Fruit fly (Drosophila melanogaster): ENCODE results near the gene CG33298.

DNA sequence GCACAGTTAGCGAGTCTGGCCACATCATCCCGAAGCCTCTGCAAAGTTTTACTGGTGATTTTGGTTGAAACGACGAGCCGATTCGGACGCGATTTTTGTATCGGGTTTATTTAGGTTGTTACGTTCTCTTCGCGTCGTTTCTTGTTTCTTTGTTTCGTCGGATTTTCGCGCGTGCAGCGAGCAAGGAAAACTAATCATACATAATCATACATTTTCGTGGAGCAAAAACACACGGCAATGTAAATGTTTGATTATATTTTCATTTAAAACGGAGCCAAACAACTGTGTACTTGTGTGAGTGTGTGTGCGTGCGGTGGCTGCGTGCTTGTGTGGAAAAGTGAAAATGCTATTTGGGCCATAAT lies at the start of gene CG33298:
- TF ChIP-seq fru (GFP tag; optimal IDR thresholded peaks at IDR 0.05) (no peak), sv (GFP tag; optimal IDR thresholded peaks at IDR 0.05) (no peak), psq (GFP tag; optimal IDR thresholded peaks at IDR 0.05) (no peak), Rel (GFP tag; optimal IDR thresholded peaks at IDR 0.05) (no peak), Rel (tag; optimal IDR thresholded peaks at IDR 0.05) (peak; percentile 89), usp (GFP tag; optimal IDR thresholded peaks at IDR 0.05) (no peak), h (GFP tag; optimal IDR thresholded peaks at IDR 0.05) (peak; percentile 36), sage (GFP tag; optimal IDR thresholded peaks at IDR 0.05) (no peak), Hnf4 (GFP tag; optimal IDR thresholded peaks at IDR 0.05) (peak; percentile 24), brk (GFP tag; optimal IDR thresholded peaks at IDR 0.05) (no peak), pan (optimal IDR thresholded peaks at IDR 0.05) (no peak)
